Worm (Caenorhabditis elegans) whole organism, young adult: ENCODE results near the gene T05B9.1.
A peak's percentile ranks its signal among the peaks of the same experiment; 100 is the strongest.

Source experiments
- B0261.1 ChIP-seq: sonication (generic microtip); optimal IDR thresholded peaks from 2 replicates; lab custom pipeline; 2016; ENCODE audit warnings: mild to moderate bottlenecking, missing genetic modification characterization, moderate library complexity, missing compliant biosample characterization
- B0336.3 ChIP-seq: fragments of 200-800 bp; sonication (Bioruptor generic); IDR thresholded peaks from 2 replicates; pipeline ENCODE4 v1.3.6; 2022; ENCODE audit warnings: missing genetic modification characterization, missing compliant biosample characterization
- D2030.7 ChIP-seq: fragments of 200-800 bp; sonication (Bioruptor generic); IDR thresholded peaks from 2 replicates; pipeline ENCODE4 v1.3.6; 2022; ENCODE audit warnings: missing genetic modification reagents, missing genetic modification characterization, missing compliant biosample characterization
- F22D6.2 ChIP-seq: sonication (generic microtip); optimal IDR thresholded peaks from 2 replicates; lab custom pipeline; 2016; ENCODE audit warnings: mild to moderate bottlenecking, missing genetic modification characterization, missing compliant biosample characterization
- F39B2.1 ChIP-seq: fragments of 200-800 bp; sonication (Bioruptor generic); IDR thresholded peaks from 2 replicates; pipeline ENCODE4 v1.3.6; 2022; ENCODE audit warnings: missing genetic modification reagents, missing genetic modification characterization, missing compliant biosample characterization
- F49E8.2 ChIP-seq: sonication (generic microtip); optimal IDR thresholded peaks from 3 replicates; lab custom pipeline; 2017; ENCODE audit warnings: missing genetic modification characterization, mild to moderate bottlenecking, missing compliant biosample characterization, antibody characterized with exemption, moderate library complexity; ENCODE audit not compliant: insufficient read depth
- F52B5.7 ChIP-seq: sonication (generic microtip); optimal IDR thresholded peaks from 2 replicates; lab custom pipeline; 2016; ENCODE audit warnings: mild to moderate bottlenecking, missing genetic modification characterization, missing compliant biosample characterization
- K11D2.4 ChIP-seq: fragments of 200-800 bp; sonication (Bioruptor generic); IDR thresholded peaks from 2 replicates; pipeline ENCODE4 v1.3.6; 2022; ENCODE audit warnings: missing genetic modification reagents, missing genetic modification characterization, missing compliant biosample characterization
- Y53F4B.3 ChIP-seq: fragments of 200-800 bp; sonication (Bioruptor generic); IDR thresholded peaks from 2 replicates; pipeline ENCODE4 v1.3.6; 2022; ENCODE audit warnings: missing genetic modification reagents, missing genetic modification characterization, missing compliant biosample characterization
- Y53G8AR.9 ChIP-seq: fragments of 200-800 bp; sonication (Bioruptor generic); conservative IDR thresholded peaks from 2 replicates; pipeline ENCODE4 v1.3.6; 2022; ENCODE audit warnings: missing genetic modification reagents, missing genetic modification characterization, missing compliant biosample characterization
- Y56A3A.18 ChIP-seq: fragments of 200-800 bp; sonication (Bioruptor generic); IDR thresholded peaks from 2 replicates; pipeline ENCODE4 v1.3.6; 2022; ENCODE audit warnings: missing genetic modification reagents, missing genetic modification characterization, missing compliant biosample characterization
- ZK185.1 ChIP-seq: sonication (generic microtip); optimal IDR thresholded peaks from 2 replicates; lab custom pipeline; 2016; ENCODE audit warnings: mild to moderate bottlenecking, missing genetic modification characterization, missing compliant biosample characterization; ENCODE audit not compliant: poor library complexity, severe bottlenecking
- ama-1 ChIP-seq, 3 experiments: fragments of 150-350 bp in 1 of 3; sonication (generic microtip) in 2 of 3; optimal IDR thresholded peaks; 2 replicates each; lab custom pipeline; 2014 to 2018; ENCODE audit warnings: missing biosample characterization in 2 of 3, missing genetic modification characterization in 2 of 3, missing genetic modification reagents in 2 of 3
- aptf-3 ChIP-seq: fragments of 200-800 bp; sonication (Bioruptor generic); IDR thresholded peaks from 2 replicates; pipeline ENCODE4 v1.3.6; 2022; ENCODE audit warnings: missing genetic modification characterization, missing compliant biosample characterization
- atf-7 ChIP-seq: sonication (generic microtip); optimal IDR thresholded peaks from 2 replicates; lab custom pipeline; 2017; ENCODE audit warnings: mild to moderate bottlenecking, missing genetic modification characterization, missing compliant biosample characterization
- athp-1 ChIP-seq: sonication (generic microtip); optimal IDR thresholded peaks from 2 replicates; lab custom pipeline; 2017; ENCODE audit warnings: mild to moderate bottlenecking, missing genetic modification characterization, missing compliant biosample characterization
- bed-1 ChIP-seq: fragments of 200-800 bp; sonication (Bioruptor generic); IDR thresholded peaks from 2 replicates; pipeline ENCODE4 v1.3.6; 2022; ENCODE audit warnings: missing genetic modification reagents, missing genetic modification characterization, missing compliant biosample characterization
- ceh-100 ChIP-seq: fragments of 200-800 bp; sonication (Bioruptor generic); IDR thresholded peaks from 2 replicates; pipeline ENCODE4 v1.3.6; 2022; ENCODE audit warnings: missing genetic modification reagents, missing genetic modification characterization, missing compliant biosample characterization
- ceh-40 ChIP-seq: fragments of 200-800 bp; sonication (Bioruptor generic); IDR thresholded peaks from 2 replicates; pipeline ENCODE4 v1.3.6; 2022; ENCODE audit warnings: missing genetic modification characterization, missing compliant biosample characterization
- efl-1 ChIP-seq: fragments of 150-350 bp; optimal IDR thresholded peaks from 2 replicates; lab custom pipeline; 2014; ENCODE audit warnings: missing biosample characterization, missing genetic modification reagents, missing genetic modification characterization
- egl-18 ChIP-seq: fragments of 200-800 bp; sonication (Bioruptor generic); IDR thresholded peaks from 2 replicates; pipeline ENCODE4 v1.3.6; 2022; ENCODE audit warnings: missing genetic modification reagents, missing genetic modification characterization, missing compliant biosample characterization
- egl-44 ChIP-seq: fragments of 200-800 bp; sonication (Bioruptor generic); IDR thresholded peaks from 2 replicates; pipeline ENCODE4 v1.3.6; 2022; ENCODE audit warnings: missing genetic modification reagents, missing genetic modification characterization, missing compliant biosample characterization
- ekl-4 ChIP-seq: fragments of 200-800 bp; sonication (Bioruptor generic); IDR thresholded peaks from 2 replicates; pipeline ENCODE4 v1.3.6; 2022; ENCODE audit warnings: missing genetic modification reagents, missing genetic modification characterization, missing compliant biosample characterization
- hmg-1.2 ChIP-seq: fragments of 200-800 bp; sonication (Bioruptor generic); IDR thresholded peaks from 2 replicates; pipeline ENCODE4 v1.3.6; 2022; ENCODE audit warnings: missing genetic modification reagents, missing genetic modification characterization, missing compliant biosample characterization
- hrde-1 ChIP-seq: sonication (generic microtip); optimal IDR thresholded peaks from 2 replicates; lab custom pipeline; 2016; ENCODE audit warnings: missing genetic modification characterization, mild to moderate bottlenecking, missing compliant biosample characterization, moderate library complexity, missing genotype, missing genetic modification reagents, borderline replicate concordance
- hsf-1 ChIP-seq: fragments of 200-800 bp; sonication (Bioruptor generic); IDR thresholded peaks from 2 replicates; pipeline ENCODE4 v1.3.6; 2022; ENCODE audit warnings: missing genetic modification reagents, missing genetic modification characterization, missing compliant biosample characterization
- lin-26 ChIP-seq: fragments of 200-800 bp; sonication (Bioruptor generic); IDR thresholded peaks from 2 replicates; pipeline ENCODE4 v1.3.6; 2022; ENCODE audit warnings: missing genetic modification reagents, missing genetic modification characterization, missing compliant biosample characterization
- lin-40 ChIP-seq: sonication (generic microtip); optimal IDR thresholded peaks from 2 replicates; lab custom pipeline; 2016; ENCODE audit warnings: missing genetic modification characterization, mild to moderate bottlenecking, missing compliant biosample characterization, missing genotype, missing genetic modification reagents
- lin-54 ChIP-seq: fragments of 200-800 bp; sonication (Bioruptor generic); optimal IDR thresholded peaks from 2 replicates; lab custom pipeline; 2018; ENCODE audit warnings: mild to moderate bottlenecking, missing genetic modification characterization, missing compliant biosample characterization
- lsl-1 ChIP-seq: fragments of 200-800 bp; sonication (Bioruptor generic); optimal IDR thresholded peaks from 2 replicates; lab custom pipeline; 2018; ENCODE audit warnings: mild to moderate bottlenecking, missing genetic modification characterization, moderate library complexity, missing compliant biosample characterization
- madf-3 ChIP-seq: fragments of 200-800 bp; sonication (Bioruptor generic); IDR thresholded peaks from 2 replicates; pipeline ENCODE4 v1.3.6; 2022; ENCODE audit warnings: missing genetic modification reagents, missing genetic modification characterization, missing compliant biosample characterization
- madf-8 ChIP-seq: fragments of 200-800 bp; sonication (Bioruptor generic); conservative IDR thresholded peaks from 2 replicates; pipeline ENCODE4 v1.3.6; 2022; ENCODE audit warnings: missing genetic modification reagents, missing genetic modification characterization, missing compliant biosample characterization
- mes-4 ChIP-seq: sonication (generic microtip); optimal IDR thresholded peaks from 2 replicates; lab custom pipeline; 2016; ENCODE audit warnings: missing genotype, missing genetic modification characterization, missing compliant biosample characterization
- nfyb-1 ChIP-seq: fragments of 200-800 bp; sonication (Bioruptor generic); IDR thresholded peaks from 2 replicates; pipeline ENCODE4 v1.3.6; 2022; ENCODE audit warnings: missing genetic modification reagents, missing genetic modification characterization, missing compliant biosample characterization
- pbrm-1 ChIP-seq: fragments of 200-800 bp; sonication (Bioruptor generic); IDR thresholded peaks from 2 replicates; pipeline ENCODE4 v1.3.6; 2022; ENCODE audit warnings: missing genetic modification reagents, missing genetic modification characterization, missing compliant biosample characterization
- rcor-1 ChIP-seq: fragments of 200-800 bp; sonication (Bioruptor generic); IDR thresholded peaks from 2 replicates; pipeline ENCODE4 v1.3.6; 2022; ENCODE audit warnings: missing genetic modification reagents, missing genetic modification characterization, missing compliant biosample characterization
- snpc-1.1 ChIP-seq: sonication (generic microtip); optimal IDR thresholded peaks from 2 replicates; lab custom pipeline; 2017; ENCODE audit warnings: missing genetic modification characterization, mild to moderate bottlenecking, missing compliant biosample characterization, antibody characterized with exemption, moderate library complexity, missing genotype, missing genetic modification reagents; ENCODE audit not compliant: insufficient read depth
- somi-1 ChIP-seq: fragments of 200-800 bp; sonication (Bioruptor generic); optimal IDR thresholded peaks from 2 replicates; lab custom pipeline; 2018; ENCODE audit warnings: mild to moderate bottlenecking, missing genetic modification characterization, missing compliant biosample characterization
- tbp1 ChIP-seq: fragments of 200-800 bp; sonication (Bioruptor generic); optimal IDR thresholded peaks from 2 replicates; lab custom pipeline; 2018; ENCODE audit warnings: mild to moderate bottlenecking, missing genetic modification characterization, missing compliant biosample characterization
- unc-130 ChIP-seq: sonication (generic microtip); optimal IDR thresholded peaks from 2 replicates; lab custom pipeline; 2016; ENCODE audit warnings: missing genetic modification reagents, missing genetic modification characterization, missing compliant biosample characterization
- xnd-1 ChIP-seq: sonication (generic microtip); optimal IDR thresholded peaks from 2 replicates; lab custom pipeline; 2016; ENCODE audit warnings: missing genotype, missing genetic modification reagents, missing genetic modification characterization, missing compliant biosample characterization
- zfh-2 ChIP-seq: fragments of 200-800 bp; sonication (Bioruptor generic); conservative IDR thresholded peaks from 2 replicates; pipeline ENCODE4 v1.3.6; 2022; ENCODE audit warnings: missing genetic modification reagents, missing genetic modification characterization, missing compliant biosample characterization
- zim-3 ChIP-seq: sonication (generic microtip); optimal IDR thresholded peaks from 2 replicates; lab custom pipeline; 2017; ENCODE audit warnings: mild to moderate bottlenecking, missing genetic modification characterization, moderate library complexity, missing compliant biosample characterization
- ztf-28 ChIP-seq: fragments of 200-800 bp; sonication (Bioruptor generic); IDR thresholded peaks from 2 replicates; pipeline ENCODE4 v1.3.6; 2022; ENCODE audit warnings: missing genetic modification reagents, missing genetic modification characterization, missing compliant biosample characterization

The T05B9.1 gene

ce11 chrII:11268822-11269221 is 7.8 kb upstream of the T05B9.1 start, which contains the start of gene cut-1:
TSS of gene cut-1 (plus strand) at chrII:11269122.
- TF ChIP-seq atf-7 (tag; lab: Kevin White, UChicago) (no peak), ztf-28 (GFP tag; lab: Robert Waterston, UW) (no peak), madf-3 (GFP tag; lab: Robert Waterston, UW) (no peak), bed-1 (GFP tag; lab: Robert Waterston, UW) (no peak), unc-130 (GFP tag; lab: Kevin White, UChicago) (no peak), lin-40 (tag; lab: Kevin White, UChicago) (no peak), ceh-40 (GFP tag; lab: Robert Waterston, UW) (no peak), egl-44 (GFP tag; lab: Robert Waterston, UW) (no peak), Y53G8AR.9 (GFP tag; lab: Robert Waterston, UW) (no peak), K11D2.4 (GFP tag; lab: Robert Waterston, UW) (no peak), zfh-2 (GFP tag; lab: Robert Waterston, UW) (no peak), egl-18 (no peak), Y56A3A.18 (GFP tag; lab: Robert Waterston, UW) (no peak), zim-3 (tag; lab: Kevin White, UChicago) (no peak), aptf-3 (no peak), mes-4 (tag; lab: Kevin White, UChicago) (no peak), hsf-1 (GFP tag; lab: Robert Waterston, UW) (no peak), ama-1 (optimal IDR thresholded peaks at IDR 0.05; lab: Kevin White, UChicago) (no peak), ama-1 (GFP tag; optimal IDR thresholded peaks at IDR 0.05; lab: Kevin White, UChicago) (no peak)

ce11 chrII:11259766-11260165 is 1.2 kb downstream of the T05B9.1 start:
- TF ChIP-seq egl-44 (GFP tag; lab: Robert Waterston, UW) (no peak), madf-3 (GFP tag; lab: Robert Waterston, UW) (0 out of 2 replicates have a peak, but pooled peaks have one; percentile 70), lsl-1 (peak; percentile 25), F49E8.2 (tag; lab: Kevin White, UChicago) (peak; percentile 54), nfyb-1 (GFP tag; lab: Robert Waterston, UW) (peak; percentile 59; the same call in 1 of the 2 replicates), F22D6.2 (tag; lab: Kevin White, UChicago) (no peak), F52B5.7 (tag; lab: Kevin White, UChicago) (peak; percentile 75), tbp1 (GFP tag; lab: Kevin White, UChicago) (peak; percentile 2), B0261.1 (no peak), madf-8 (GFP tag; lab: Robert Waterston, UW) (0 out of 2 replicates have a peak, but pooled peaks have one; percentile 13), ekl-4 (peak; percentile 64), lin-26 (GFP tag; lab: Robert Waterston, UW) (peak; percentile 71; the same call in 1 of the 2 replicates), Y56A3A.18 (GFP tag; lab: Robert Waterston, UW) (0 out of 2 replicates have a peak, but pooled peaks have one; percentile 31), athp-1 (tag; lab: Kevin White, UChicago) (peak; percentile 13), ZK185.1 (tag; lab: Kevin White, UChicago) (no peak), B0336.3 (GFP tag; lab: Robert Waterston, UW) (peak; percentile 83), egl-18 (no peak), xnd-1 (peak; percentile 15), rcor-1 (peak; percentile 39; the same call in 1 of the 2 replicates), hsf-1 (GFP tag; lab: Robert Waterston, UW) (0 out of 2 replicates have a peak, but pooled peaks have one; percentile 48), pbrm-1 (0 out of 2 replicates have a peak, but pooled peaks have one; percentile 42), somi-1 (GFP tag; lab: Kevin White, UChicago) (no peak), Y53F4B.3 (no peak), efl-1 (GFP tag; lab: Kevin White, UChicago) (peak; percentile 13), lin-54 (GFP tag; lab: Kevin White, UChicago) (peak; percentile 36), Y53G8AR.9 (GFP tag; lab: Robert Waterston, UW) (peak; percentile 74; the same call in 1 of the 2 replicates), hmg-1.2 (0 out of 2 replicates have a peak, but pooled peaks have one; percentile 30), zim-3 (tag; lab: Kevin White, UChicago) (no peak), snpc-1.1 (peak; percentile 21), hrde-1 (tag; lab: Kevin White, UChicago) (peak; percentile 83), ceh-100 (GFP tag; lab: Robert Waterston, UW) (peak; percentile 37; the same call in 1 of the 2 replicates), D2030.7 (GFP tag; lab: Robert Waterston, UW) (0 out of 2 replicates have a peak, but pooled peaks have one; percentile 39), F39B2.1 (GFP tag; lab: Robert Waterston, UW) (0 out of 2 replicates have a peak, but pooled peaks have one; percentile 3)
